Worm (Caenorhabditis elegans) whole organism, dauer: ENCODE measurements around the gene nlp-52.

Source experiments
- unc-62 ChIP-seq: sonication (generic microtip); optimal IDR thresholded peaks from 2 replicates; lab custom pipeline; 2017; ENCODE audit warnings: missing biosample characterization, missing genetic modification reagents, missing genetic modification characterization

The nlp-52 gene

DNA sequence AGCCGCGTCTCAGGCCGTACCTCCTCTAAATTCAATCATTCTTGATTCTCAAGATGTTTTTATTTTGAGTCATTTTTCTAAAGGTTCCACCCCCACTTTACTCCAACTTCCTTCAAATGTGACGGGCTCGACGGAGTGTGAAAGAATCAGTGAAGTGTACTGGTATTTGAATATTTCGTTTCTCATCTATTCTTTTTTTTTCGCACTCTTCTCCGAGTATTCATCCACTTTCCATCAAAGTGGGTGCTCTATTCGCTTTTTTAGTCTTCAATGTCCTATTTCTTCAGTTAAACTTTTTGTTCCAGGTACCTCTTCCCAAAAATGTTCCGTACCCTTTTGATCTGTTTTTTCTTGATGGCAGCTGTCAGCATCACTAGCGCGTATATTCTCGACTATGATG lies at the start of gene nlp-52:
Gene nlp-52, plus strand, starts transcription at position 301 of the 400 bp plus-strand sequence.
- TF ChIP-seq unc-62 (GFP tag; lab: Kevin White, UChicago), result no peak

DNA sequence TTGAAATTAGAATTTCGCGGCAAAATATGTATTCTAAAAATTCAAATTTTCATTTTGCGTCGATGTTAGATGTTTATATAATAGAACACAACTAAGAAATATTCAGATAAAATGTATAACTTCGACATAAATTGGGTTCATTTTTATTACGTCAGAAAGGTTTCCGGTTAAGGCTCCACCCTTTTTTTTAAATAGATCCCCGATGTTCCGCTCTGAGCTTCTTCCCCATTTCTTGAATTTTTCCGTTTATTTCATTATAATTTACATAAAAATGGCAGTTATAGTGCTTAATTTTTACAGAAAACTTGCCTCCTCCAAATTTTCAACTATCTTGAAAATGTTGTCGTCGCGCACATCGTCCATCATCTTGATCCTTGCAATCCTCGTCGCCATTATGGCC lies 36.8 kb upstream of the nlp-52 start, which contains the start of gene flp-24:
Gene flp-24, plus strand, starts transcription at position 301 of the 400 bp plus-strand sequence.
- TF ChIP-seq unc-62 (GFP tag; lab: Kevin White, UChicago), result no peak

DNA sequence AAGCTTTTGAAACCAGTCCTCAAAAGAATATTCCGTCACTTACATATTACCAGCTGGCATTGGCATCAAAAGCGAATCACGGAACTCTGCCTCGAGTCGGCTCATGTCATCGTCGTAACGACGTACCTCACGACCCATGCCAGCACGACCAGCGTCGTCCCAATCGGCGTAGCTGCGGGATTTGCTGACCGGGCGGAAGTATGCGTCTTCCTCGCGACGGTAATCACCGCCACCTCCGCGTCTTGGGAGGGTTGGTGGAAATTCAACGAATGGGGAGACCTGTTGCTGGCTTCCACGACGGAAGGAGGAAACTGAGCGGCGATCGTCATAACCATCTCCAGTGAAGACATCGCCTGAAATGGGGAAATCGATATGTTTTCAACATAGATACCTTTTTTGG lies 33.5 kb upstream of the nlp-52 start:
- TF ChIP-seq unc-62 (GFP tag; lab: Kevin White, UChicago), result no peak

DNA sequence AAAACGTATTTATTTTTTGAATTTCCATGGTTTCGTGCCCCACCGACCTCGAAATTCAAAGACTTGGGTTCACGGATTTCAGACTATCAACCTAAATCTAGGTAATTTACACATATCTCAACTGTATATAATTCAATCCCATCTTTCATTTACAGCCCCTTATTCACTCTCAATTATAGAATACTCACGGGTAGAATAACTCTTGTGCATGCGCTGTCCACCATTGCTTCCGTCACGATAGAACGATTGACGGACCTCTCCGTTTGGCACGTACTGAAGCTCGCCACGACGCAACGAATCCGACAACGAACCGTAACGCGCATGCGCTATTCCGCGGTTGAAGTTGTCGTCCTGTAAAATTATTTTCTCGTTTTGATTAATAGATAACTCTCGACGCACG lies 32.9 kb upstream of the nlp-52 start:
- TF ChIP-seq unc-62 (GFP tag; lab: Kevin White, UChicago), result no peak

DNA sequence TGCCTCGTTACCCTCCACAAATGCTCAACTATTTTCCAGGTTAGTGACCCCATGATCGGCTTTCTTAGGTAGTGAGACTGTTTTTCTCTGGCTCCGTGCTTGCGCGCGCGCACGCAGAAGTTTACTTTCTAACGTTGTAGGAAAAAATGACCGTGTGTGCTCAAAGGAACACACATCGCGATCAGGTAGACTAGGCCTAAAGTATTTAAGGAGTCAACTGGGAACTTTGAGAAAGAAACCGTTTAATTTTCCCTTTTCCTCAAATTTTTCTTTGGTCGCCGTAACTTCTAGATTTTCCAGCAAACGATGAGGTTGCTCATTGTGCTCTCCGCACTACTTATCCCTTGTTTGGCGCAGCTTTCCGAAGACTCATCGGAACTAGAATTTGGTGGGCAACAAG lies 21.2 kb upstream of the nlp-52 start, which contains the start of gene idpp-1:
Gene idpp-1, plus strand, starts transcription at position 301 of the 400 bp plus-strand sequence.
- no peak for TF ChIP-seq unc-62 (GFP tag; lab: Kevin White, UChicago)

DNA sequence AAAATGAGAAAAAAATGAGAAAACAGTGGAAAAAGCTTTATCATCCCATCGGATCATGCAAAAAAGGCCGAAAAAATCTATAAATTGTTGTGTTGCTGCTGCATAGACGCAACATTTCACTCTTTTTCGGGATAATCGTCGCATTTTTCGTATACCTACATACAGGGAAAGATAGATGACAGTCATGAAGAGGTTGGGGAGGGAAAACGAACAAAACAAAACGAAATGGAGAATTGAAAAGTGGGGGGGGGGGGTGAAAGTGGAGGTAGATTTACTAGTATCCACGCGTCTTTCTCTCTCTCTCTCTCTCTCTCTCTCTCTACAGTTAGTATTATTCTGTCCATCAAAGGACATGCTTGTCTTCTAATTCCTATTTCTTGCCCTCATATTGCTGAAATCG lies 17.1 kb upstream of the nlp-52 start:
- TF ChIP-seq unc-62 (GFP tag; lab: Kevin White, UChicago), result no peak

DNA sequence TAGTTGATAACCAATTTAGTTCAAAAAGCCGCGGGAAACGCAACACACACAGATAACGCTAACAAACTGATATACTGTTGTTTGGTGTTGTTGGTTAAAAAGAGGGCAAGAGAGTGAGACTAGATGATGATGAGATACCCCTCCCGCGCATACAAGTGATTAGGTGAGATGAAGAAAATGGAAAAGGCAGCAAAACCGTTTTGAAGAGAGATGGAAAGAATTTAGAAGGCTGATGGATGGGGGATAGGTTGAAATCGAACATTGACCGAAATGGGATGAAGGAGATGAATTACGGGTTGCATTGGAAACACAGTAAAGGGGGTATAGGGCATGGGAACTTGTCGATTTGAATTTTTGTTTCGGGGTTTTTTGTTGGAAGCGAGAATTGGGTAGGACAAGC lies 12.8 kb upstream of the nlp-52 start:
- no peak for TF ChIP-seq unc-62 (GFP tag; lab: Kevin White, UChicago)

DNA sequence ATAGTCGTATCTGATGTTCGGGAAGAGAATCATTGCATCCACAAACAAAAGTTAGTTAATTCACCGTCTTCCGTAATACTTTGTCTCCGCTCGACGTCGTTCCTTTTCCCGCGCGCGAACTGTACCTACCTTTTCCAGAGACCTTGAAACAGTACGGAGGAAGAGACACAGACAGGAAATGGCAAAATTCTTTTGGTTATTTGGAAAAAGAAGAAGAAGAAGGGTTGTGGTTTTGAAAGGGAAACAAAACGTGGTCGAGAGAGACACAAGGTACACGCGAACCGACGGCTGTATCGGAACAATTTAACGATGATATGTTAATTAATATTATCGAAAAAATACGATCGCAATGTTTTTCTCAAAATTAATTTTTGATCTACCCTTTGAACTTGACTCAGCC lies 11.5 kb upstream of the nlp-52 start:
- no peak for TF ChIP-seq unc-62 (GFP tag; lab: Kevin White, UChicago)

DNA sequence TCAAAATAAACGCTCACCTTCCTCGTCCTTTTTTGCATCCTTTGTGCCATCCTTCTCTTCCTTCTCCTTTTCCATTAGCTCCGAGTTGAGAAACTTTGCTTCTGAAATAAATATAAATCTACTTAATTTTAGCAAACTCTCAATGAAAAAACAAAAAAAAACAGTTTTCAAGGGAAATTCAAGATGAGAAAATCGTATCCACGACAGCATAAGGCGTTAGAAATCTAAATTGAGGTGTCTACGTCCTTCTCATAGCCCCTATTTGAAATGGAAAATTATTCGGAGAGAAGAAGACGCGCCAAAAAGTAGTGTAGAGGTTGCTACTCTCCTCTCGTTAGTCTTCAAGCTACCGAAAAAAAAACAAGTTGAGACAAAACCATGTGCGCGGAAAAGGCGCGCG lies 9.2 kb upstream of the nlp-52 start, which contains the start of gene pat-12:
Gene pat-12, minus strand, starts transcription at position 101 of the 400 bp plus-strand sequence.
- TF ChIP-seq unc-62 (GFP tag; lab: Kevin White, UChicago), result no peak

DNA sequence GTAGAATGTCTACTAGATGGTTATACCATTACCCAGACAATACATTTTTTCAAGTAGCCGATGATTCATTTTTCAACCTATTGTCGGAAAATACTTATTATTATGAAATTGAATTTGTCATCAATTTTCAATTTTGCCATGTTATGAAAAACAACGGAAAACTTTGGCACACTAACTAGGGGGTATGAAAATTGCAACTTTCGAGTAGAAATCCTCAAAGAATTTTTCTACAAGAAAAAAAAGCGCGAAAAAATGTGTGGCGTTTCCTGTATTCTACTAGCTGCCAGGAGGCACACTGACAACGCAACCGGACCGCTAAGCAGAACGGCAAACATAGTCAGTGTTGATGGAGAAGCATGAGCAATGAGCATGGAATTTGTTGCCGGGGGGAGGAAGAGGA lies 7.2 kb upstream of the nlp-52 start:
- no peak for TF ChIP-seq unc-62 (GFP tag; lab: Kevin White, UChicago)

DNA sequence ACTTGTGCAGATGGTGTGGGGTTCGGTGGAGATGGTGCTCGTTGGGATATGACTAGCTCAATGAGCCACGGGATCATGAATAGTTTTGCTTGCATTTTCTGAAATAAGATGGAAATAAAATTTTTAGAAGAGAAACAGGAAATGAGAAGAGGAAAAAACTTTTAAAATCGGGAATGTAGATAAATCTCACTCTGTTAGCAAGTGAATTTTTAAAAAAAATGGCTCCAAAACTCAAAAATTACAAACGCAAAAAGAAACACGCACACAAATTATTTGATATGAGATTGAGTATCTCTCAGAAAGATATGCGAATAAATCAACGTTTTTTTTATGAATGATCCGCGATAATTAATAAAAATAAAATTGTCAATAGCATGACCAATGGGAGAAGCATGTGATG lies 3.6 kb upstream of the nlp-52 start, which contains the start of gene T17H7.7:
Gene T17H7.7, minus strand, starts transcription at position 101 of the 400 bp plus-strand sequence.
- no peak for TF ChIP-seq unc-62 (GFP tag; lab: Kevin White, UChicago)

DNA sequence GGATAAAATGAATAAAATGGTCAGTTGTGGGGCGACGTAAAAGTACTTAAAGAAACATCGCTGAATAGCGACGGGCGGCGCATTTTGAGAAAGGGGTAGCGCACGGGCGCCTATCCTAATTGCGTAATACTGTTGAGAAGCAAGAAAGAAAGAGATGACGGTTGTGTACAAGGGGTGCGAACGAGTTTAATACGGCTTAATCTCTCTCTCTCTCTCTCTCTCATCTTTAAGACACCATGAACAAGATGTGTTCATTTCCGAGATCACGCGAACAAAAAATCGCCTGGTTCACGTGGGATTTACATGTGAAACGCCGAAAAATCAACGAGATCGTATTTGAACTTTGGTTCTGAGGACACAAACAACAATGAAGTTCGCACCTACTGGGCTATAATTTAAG lies 1.9 kb upstream of the nlp-52 start:
- TF ChIP-seq unc-62 (GFP tag; lab: Kevin White, UChicago), result no peak

DNA sequence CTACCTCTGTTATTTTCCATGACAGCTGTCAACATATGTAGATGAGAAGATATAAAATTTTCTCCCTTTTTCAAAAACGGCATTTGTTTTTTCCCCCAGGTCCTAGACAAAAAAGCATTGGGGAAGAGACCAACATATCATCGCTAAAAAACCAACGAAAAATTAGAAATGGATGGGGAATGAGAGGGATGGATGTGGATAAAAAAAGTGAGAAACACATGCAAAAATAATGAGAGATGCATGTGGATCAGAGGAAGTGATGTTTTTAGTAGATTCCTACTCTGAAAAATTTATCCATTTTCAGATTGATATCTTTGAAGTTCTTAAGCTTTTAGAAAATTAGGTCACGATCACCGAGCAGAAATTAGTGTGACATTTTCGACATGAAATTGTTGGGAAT lies 932 bp downstream of the nlp-52 start:
- no peak for TF ChIP-seq unc-62 (GFP tag; lab: Kevin White, UChicago)

DNA sequence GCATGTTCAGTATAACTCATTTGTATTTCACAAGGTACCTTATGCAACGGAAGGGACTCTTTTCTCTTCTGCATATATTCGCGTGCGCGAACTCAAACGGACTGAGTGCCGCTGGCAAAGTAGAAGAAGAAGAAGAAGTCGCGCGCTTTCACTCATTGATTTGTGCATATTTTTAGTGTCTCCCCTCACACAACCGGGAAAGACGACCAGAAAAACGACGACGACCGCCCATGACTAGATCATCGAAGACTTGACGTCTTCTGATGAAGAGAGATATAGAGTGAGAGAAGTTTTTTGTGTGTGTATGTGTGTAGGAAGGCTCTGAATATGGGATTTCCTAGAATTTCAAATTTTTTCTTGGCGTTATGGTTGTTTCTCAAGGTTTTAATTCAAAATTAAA lies 2.8 kb downstream of the nlp-52 start:
- no peak for TF ChIP-seq unc-62 (GFP tag; lab: Kevin White, UChicago)

DNA sequence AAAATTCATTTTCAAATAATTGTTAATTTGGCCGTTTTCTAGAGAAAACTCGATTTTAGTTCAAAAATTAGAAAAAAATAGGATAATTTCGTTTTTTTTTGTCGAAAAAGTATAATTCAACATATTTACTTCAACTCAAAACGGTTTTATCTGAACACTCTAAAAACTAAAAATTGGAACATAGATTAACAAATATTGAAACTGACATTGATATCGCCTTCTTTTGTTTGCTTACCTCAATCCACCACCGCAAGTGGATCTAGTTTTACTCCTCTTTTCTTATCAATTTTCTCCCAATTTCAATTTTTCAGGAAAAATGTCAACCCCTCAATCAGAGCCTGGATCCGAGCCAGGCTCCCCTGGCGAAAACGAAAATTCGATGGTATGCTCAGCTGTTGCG lies 3.3 kb downstream of the nlp-52 start, which contains the start of gene ptl-1:
Gene ptl-1, plus strand, starts transcription at position 301 of the 400 bp plus-strand sequence.
- no peak for TF ChIP-seq unc-62 (GFP tag; lab: Kevin White, UChicago)

DNA sequence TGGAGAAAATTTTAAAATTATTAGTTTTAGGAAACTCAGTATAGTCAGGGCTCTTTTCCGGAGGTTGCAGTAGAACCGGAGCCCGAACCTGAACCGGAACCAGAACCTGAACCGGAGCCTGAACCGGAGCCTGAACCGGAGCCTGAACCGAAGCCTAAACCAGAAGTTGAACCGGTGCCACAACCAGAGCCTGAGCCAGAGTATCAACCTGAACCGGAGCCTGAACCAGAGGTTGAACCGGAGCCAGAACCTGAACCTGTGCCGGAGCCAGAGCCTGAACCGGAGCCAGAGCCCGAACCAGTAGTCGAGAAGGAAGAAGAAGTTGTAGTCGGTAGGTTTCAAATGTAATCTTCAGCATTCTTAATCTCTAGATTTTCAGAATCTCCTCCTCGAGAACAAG lies 7.0 kb downstream of the nlp-52 start:
- no peak for TF ChIP-seq unc-62 (GFP tag; lab: Kevin White, UChicago)

DNA sequence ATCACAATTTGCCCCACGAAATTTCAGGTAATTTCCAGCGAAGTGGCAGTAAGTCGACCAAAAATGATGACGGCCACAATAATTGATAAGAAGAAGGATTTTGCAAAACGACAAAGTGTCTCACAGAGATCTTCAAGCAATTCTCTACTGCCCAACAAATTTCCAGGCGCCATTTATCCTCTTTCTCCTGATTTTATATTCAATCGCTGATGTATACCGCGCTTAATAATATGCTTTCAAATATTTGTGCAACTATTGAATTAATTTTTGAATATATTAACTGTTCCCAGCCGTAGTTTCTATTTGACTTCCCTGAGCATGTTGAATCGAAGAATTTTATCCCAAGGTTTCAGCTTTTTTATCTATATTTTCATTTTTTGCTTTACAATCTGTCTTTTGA lies 9.4 kb downstream of the nlp-52 start, which contains the start of gene tpst-2:
Gene tpst-2, plus strand, starts transcription at position 301 of the 400 bp plus-strand sequence.
- no peak for TF ChIP-seq unc-62 (GFP tag; lab: Kevin White, UChicago)

DNA sequence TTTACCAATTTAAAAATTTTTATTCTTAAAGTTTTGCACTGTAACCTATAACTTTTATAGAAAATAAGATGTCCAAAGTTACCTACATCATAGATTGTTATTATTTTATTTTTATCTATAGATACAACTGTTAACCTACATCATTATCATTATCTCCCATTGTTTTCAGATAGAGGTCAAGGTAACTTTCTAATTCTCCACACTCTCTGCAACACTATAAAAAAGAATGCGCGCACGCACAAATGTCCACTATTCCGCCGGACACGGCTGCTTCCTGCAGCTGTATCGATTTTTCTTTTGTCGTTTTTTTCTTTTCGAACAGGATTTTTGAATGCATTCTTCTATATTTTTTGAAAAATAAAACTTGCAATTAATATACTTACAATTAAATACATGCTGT lies 11.1 kb downstream of the nlp-52 start:
- TF ChIP-seq unc-62 (GFP tag; lab: Kevin White, UChicago), result no peak
